Worm (Caenorhabditis elegans) whole organism, dauer: ENCODE measurements around the gene alg-4.

Experiments used
- unc-62 ChIP-seq: sonication (generic microtip); optimal IDR thresholded peaks from 2 replicates; lab custom pipeline; 2017; ENCODE audit warnings: missing biosample characterization, missing genetic modification reagents, missing genetic modification characterization

Gene alg-4

DNA sequence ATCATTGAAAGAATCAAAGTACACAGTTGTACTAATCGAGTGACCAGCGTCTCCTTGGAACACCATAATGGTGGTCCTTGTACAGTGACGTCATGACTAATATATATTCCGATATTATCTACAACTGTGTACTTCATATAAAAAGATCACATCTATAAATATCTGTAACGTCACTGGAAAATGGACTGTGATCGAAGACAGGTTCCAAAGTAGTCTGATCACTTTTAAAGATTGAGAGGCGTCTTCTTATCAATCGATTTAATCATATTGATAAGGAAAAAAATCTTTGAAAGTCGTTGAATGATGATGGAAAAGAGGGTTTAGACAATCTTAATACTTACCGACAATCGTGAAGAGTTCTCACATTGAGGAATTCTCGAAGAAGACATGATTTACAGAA, 33.2 kb downstream of the alg-4 start:
- no peak for TF ChIP-seq unc-62 (GFP tag; lab: Kevin White, UChicago)

DNA sequence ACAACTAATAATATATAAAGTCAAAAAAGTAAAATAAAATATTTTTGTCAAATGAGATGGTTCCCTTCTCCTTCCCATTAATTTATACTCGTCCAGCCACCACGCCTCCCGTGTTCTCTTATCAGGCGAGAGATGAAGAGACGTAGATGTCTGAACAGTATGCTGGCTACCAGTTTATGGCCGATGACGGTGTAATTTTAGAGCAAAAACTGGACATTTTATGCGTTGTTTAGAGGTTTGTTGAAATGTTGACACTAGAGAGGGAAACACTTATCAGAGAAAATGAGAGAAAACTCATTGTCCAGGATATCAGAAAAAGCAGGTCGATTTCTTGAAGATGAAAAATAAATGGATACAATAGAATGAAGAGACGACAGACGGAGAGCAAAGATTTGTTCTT, 34.1 kb downstream of the alg-4 start:
- no peak for TF ChIP-seq unc-62 (GFP tag; lab: Kevin White, UChicago)

DNA sequence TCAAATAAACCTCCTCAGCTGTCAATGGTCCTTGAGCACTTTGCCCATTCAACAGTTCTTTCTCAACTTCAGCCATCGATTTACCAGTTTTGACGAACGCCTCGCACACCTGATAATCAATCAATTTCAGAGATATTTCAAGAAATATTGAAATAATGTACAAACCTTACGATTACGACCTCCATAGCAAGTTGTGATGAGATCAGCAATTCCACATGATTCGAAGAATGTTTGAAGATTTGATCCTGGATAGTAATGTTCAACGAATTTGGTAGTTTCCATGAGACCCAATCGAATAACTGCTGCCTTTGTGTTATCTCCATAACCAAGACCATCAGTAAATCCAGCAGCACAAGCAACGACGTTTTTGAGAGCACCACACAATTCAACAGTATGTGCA, 36.3 kb downstream of the alg-4 start:
- no peak for TF ChIP-seq unc-62 (GFP tag; lab: Kevin White, UChicago)

DNA sequence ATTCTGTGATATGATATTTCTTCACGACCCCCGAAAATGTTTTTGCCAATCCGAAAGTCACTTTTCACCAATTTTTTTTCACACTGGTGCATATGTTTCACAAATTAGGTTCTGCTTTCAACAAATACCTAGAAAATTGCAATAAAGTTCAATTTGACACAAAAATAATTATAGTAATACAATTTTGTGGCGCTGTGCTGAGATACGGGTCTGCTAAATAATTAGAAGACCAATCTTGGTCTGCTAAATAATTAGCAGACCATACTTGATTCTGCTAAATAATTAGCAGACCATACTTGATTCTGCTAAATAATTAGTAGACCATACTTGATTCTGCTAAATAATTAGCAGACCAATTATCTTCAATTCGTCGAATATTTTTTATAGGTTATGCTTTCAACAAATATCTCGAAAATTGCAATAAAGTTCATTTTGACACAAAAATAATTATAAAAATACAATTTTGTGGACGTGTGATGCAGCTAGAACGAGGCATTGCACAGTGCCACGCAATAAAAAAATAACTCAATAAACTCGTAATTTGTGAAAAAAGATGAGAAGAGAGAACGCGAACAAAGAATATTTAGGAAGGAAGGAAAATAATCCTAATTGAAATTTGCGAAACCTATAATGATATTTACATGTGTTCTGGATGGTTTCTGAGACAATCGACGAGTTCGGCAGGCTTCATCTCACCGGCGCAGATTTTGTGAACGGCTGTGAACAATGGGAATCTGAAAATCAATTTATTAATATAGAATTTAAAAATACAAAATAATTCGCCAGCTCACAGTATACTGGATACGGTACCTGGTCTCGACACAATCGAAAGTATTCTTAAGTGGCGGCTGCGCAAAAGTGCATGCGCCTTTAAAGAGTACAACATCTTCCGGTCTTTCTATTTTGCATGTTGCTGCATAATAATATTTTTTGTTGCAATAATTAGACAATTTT, 37.3 kb downstream of the alg-4 start:
- TF ChIP-seq unc-62 (GFP tag; lab: Kevin White, UChicago), result no peak

DNA sequence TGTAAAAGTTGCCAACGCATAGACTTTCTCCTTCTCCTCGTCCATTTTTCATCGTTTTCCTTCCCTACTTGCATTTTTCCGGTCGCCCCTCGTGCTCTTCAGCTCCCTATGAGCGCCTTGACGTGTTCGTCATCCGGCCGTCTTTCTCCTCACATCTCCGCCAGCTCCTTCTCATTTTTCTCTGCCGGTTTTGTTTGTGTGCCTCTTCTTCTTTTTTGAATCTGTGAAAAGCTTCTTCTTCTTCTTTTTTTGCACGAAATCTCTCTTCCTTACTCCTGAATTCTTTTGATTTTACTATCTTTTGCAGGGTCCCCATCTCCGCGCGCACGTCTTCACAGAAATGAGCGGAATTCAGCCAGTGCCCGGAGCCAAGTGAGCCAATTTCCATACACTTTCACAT, 39.7 kb downstream of the alg-4 start, which contains the start of gene K11H3.3:
Gene K11H3.3, plus strand, starts transcription at position 308 of the 400 bp plus-strand sequence.
- TF ChIP-seq unc-62 (GFP tag; lab: Kevin White, UChicago), result no peak

DNA sequence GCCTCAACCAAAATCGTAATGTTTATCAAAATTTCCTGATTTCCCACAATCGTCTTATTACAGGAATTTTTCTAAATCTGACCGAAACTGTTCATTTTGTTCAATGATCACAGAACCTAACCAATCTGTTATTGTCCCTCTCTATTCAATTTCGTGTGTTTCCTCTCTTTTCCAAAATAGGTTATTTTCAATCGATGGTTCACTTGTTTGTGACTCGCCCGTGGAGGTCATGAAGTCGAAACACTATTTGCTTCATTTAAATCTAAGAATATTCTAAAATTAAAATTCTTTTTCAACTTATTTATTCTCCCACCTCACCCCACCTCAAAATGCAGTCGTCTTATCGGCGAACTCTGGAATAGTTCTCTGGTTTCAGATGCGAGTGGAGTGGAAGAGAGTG, 40.3 kb downstream of the alg-4 start:
- no peak for TF ChIP-seq unc-62 (GFP tag; lab: Kevin White, UChicago)

DNA sequence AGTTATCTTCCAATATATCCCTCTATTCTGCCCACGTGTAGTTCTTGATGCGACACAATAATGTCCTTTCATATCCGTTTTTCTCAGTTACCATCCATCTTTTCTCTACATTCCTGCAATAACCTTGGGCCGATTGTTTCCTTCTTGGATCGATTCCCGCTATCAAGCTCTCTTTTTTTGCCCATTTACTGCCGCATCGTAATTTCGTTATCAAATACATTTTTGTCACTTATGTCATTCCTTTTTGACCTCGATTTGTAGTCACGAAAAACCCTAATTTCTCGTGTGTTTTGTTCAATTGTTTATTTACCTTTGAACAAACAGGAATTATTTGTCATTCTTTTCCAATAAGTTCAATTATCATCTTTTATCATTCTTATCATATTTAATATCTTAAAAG, 41.3 kb downstream of the alg-4 start:
- TF ChIP-seq unc-62 (GFP tag; lab: Kevin White, UChicago), result no peak

DNA sequence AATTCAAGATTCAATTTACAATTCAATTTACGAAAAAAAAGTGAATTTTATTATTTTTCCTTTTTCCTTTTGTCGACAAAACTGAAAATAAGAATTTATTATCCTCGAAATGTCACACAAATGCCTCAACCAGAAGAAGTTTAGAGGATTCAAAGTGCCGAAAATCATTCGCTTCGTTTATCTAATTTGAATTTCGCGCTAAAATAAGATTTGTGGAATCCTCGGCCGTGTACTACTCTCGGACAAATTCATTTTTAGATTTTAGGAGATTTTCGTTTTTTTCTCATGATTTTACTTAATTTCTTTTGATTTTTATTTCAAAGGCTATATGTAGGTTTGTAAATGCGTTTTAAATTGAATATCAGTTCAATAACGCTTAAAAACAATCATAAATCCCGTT, 42.6 kb downstream of the alg-4 start:
- no peak for TF ChIP-seq unc-62 (GFP tag; lab: Kevin White, UChicago)

DNA sequence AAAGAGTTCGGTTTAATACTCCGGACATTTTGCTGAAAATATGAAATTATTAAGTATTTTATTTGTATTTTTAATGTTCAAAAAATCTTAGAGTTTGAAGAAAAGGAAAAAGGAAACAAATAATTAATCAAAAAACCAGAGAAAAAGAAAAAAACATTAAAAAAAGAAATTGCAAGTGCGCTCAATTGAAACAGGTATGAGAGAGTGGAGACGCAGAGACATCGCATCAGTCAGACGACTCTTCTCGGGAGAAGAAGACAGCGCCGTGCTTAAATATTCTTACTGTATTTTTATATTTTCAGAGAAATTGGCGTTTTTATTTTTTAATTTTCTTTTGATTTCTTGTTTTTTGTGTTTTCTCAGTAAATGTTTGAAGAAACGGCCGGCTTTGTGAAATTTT, 43.1 kb downstream of the alg-4 start, which contains the start of gene mrpl-36:
Gene mrpl-36, minus strand, starts transcription at position 34 of the 400 bp plus-strand sequence.
- TF ChIP-seq unc-62 (GFP tag; lab: Kevin White, UChicago), result no peak

DNA sequence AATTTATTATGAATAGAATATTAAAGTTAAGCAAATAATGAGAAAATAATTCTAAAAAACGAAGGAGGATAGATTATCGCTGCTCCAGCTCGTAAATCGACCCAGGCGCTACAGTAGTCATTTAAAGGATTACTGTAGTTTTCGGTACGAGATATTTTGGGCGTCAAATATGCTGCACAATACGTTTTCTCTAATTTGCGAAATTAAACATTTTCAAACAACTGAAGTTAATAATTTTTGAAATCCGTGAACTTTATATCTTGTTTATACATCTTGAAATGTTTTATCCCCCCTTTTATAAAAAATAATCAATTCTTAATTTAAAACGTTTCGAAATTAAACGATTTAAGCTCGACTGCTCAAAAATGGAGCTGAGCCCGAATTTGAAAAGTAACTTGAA, 45.1 kb downstream of the alg-4 start, which contains the start of gene K11H3.2:
Gene K11H3.2, plus strand, starts transcription at position 301 of the 400 bp plus-strand sequence.
- no peak for TF ChIP-seq unc-62 (GFP tag; lab: Kevin White, UChicago)

DNA sequence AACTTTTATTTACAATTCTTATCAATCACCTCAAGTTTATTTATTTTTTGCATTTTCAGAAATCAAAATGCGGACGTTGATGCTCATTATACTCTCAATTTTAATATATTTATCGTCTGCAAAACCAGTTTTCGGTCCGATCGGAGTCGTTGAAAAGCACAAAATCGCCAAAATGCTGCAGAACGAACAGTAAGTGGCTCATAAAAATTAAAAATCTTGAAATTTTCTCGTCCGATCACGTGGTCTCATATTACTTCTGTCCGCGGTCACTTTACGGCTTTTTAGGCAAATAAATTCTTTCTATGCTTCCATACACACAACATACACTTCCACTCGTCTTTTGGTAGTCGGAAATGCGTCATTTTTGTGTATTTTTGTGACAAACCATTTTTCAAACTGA, 47.5 kb downstream of the alg-4 start, which contains the start of gene K11H3.5:
Gene K11H3.5, plus strand, starts transcription at position 54 of the 400 bp plus-strand sequence.
- TF ChIP-seq unc-62 (GFP tag; lab: Kevin White, UChicago), result no peak
